Worm (Caenorhabditis elegans) whole organism, late embryonic: ENCODE data around the gene Y53F4B.21.

Source experiments
- ama-1 ChIP-seq: fragments of 150-350 bp; optimal IDR thresholded peaks from 2 replicates; lab custom pipeline; 2014
- ceh-24 ChIP-seq: sonication (generic microtip); optimal IDR thresholded peaks from 2 replicates; lab custom pipeline; 2016; ENCODE audit warnings: mild to moderate bottlenecking, missing genetic modification characterization, missing compliant biosample characterization
- ceh-31 ChIP-seq: sonication (generic microtip); optimal IDR thresholded peaks from 2 replicates; lab custom pipeline; 2016; ENCODE audit warnings: missing genetic modification characterization, missing compliant biosample characterization
- dmd-4 ChIP-seq: sonication (generic microtip); optimal IDR thresholded peaks from 2 replicates; lab custom pipeline; 2016; ENCODE audit warnings: borderline replicate concordance, missing genetic modification characterization, missing compliant biosample characterization
- elt-2 ChIP-seq: sonication (generic microtip); optimal IDR thresholded peaks from 2 replicates; lab custom pipeline; 2016; ENCODE audit warnings: missing genetic modification reagents, missing genetic modification characterization, missing compliant biosample characterization
- fkh-6 ChIP-seq: sonication (generic microtip); optimal IDR thresholded peaks from 2 replicates; lab custom pipeline; 2016; ENCODE audit warnings: missing genetic modification characterization, missing compliant biosample characterization
- hlh-13 ChIP-seq: fragments of 200-800 bp; sonication (Bioruptor generic); optimal IDR thresholded peaks from 2 replicates; lab custom pipeline; 2018; ENCODE audit warnings: mild to moderate bottlenecking, missing genetic modification characterization, missing compliant biosample characterization
- lin-11 ChIP-seq: fragments of 200-800 bp; sonication (Bioruptor generic); optimal IDR thresholded peaks from 2 replicates; lab custom pipeline; 2018; ENCODE audit warnings: mild to moderate bottlenecking, missing genetic modification characterization, missing compliant biosample characterization
- nfya-1 ChIP-seq: sonication (generic microtip); optimal IDR thresholded peaks from 2 replicates; lab custom pipeline; 2017; ENCODE audit warnings: missing genetic modification characterization, mild to moderate bottlenecking, missing compliant biosample characterization, antibody characterized with exemption, moderate library complexity
- nhr-11 ChIP-seq: fragments of 150-350 bp; optimal IDR thresholded peaks from 2 replicates; lab custom pipeline; 2014; ENCODE audit warnings: missing biosample characterization, missing genetic modification characterization
- pha-4 ChIP-seq: fragments of 150-350 bp; optimal IDR thresholded peaks from 2 replicates; lab custom pipeline; 2018; ENCODE audit warnings: missing biosample characterization, missing genetic modification reagents, missing genetic modification characterization
- pqm-1 ChIP-seq: sonication (generic microtip); optimal IDR thresholded peaks from 2 replicates; lab custom pipeline; 2016; ENCODE audit warnings: missing genetic modification characterization, missing compliant biosample characterization
- tbx-2 ChIP-seq: sonication (generic microtip); optimal IDR thresholded peaks from 2 replicates; lab custom pipeline; 2016; ENCODE audit warnings: missing genetic modification characterization, missing compliant biosample characterization
- unc-42 ChIP-seq: sonication (generic microtip); optimal IDR thresholded peaks from 2 replicates; lab custom pipeline; 2016; ENCODE audit warnings: missing genotype, missing genetic modification characterization, missing compliant biosample characterization

ce11 chrII:15135886-15136285 is 45.9 kb downstream of the Y53F4B.21 start, which contains the start of gene Y53F4B.25:
- TF ChIP-seq dmd-4 (tag; lab: Kevin White, UChicago) = no peak
- TF ChIP-seq ceh-31 (tag; lab: Kevin White, UChicago) = no peak
- TF ChIP-seq pha-4 (tag; lab: Kevin White, UChicago) = no peak
- no peak for TF ChIP-seq elt-2 (tag; lab: Kevin White, UChicago)
- TF ChIP-seq unc-42 (tag; lab: Kevin White, UChicago) = no peak
- TF ChIP-seq nfya-1 (tag; lab: Kevin White, UChicago) = no peak
- no peak for TF ChIP-seq nhr-11 (tag; lab: Kevin White, UChicago)
- TF ChIP-seq hlh-13 (GFP tag; lab: Kevin White, UChicago) = no peak
- no peak for TF ChIP-seq ama-1 (lab: Kevin White, UChicago)
- TF ChIP-seq tbx-2 (tag; lab: Kevin White, UChicago) = no peak
- no peak for TF ChIP-seq fkh-6
- TF ChIP-seq ceh-24 (tag; lab: Kevin White, UChicago) = no peak
- no peak for TF ChIP-seq pqm-1
- TF ChIP-seq lin-11 (tag; lab: Kevin White, UChicago) = no peak
